Worm (Caenorhabditis elegans): ENCODE results near the gene srtx-1.

srtx-1 gene

ce11 chrIV:7424198-7424597 lies 3.2 kb downstream of the srtx-1 start, which contains the start of gene unc-82:
TSS of gene unc-82 (plus strand) at chrIV:7424498.
- TF ChIP-seq ref-1 (GFP tag; conservative IDR thresholded peaks at IDR 0.05) (no peak), T22C8.4 (GFP tag; IDR thresholded peaks at IDR 0.05) (no peak), med-1 (GFP tag; optimal IDR thresholded peaks at IDR 0.05; ENCODE audit: insufficient read depth) (no peak), flt-1 (GFP tag; IDR thresholded peaks at IDR 0.05) (no peak), ztf-23 (GFP tag; IDR thresholded peaks at IDR 0.05) (no peak), ztf-29 (GFP tag; IDR thresholded peaks at IDR 0.05) (no peak), tab-1 (GFP tag; IDR thresholded peaks at IDR 0.05) (no peak), cog-1 (tag; optimal IDR thresholded peaks at IDR 0.05) (no peak), klf-2 (GFP tag; conservative IDR thresholded peaks at IDR 0.05) (no peak)

ce11 chrIV:7426055-7426454 lies 5.0 kb downstream of the srtx-1 start:
- TF ChIP-seq tab-1 (GFP tag; IDR thresholded peaks at IDR 0.05) (no peak), klf-2 (GFP tag; conservative IDR thresholded peaks at IDR 0.05) (no peak), ref-1 (GFP tag; conservative IDR thresholded peaks at IDR 0.05) (no peak), flt-1 (GFP tag; IDR thresholded peaks at IDR 0.05) (no peak), ztf-29 (GFP tag; IDR thresholded peaks at IDR 0.05) (no peak), cog-1 (tag; optimal IDR thresholded peaks at IDR 0.05) (no peak), T22C8.4 (GFP tag; IDR thresholded peaks at IDR 0.05) (no peak)

ce11 chrIV:7428347-7428746 lies 7.3 kb downstream of the srtx-1 start:
- no peak for TF ChIP-seq ztf-23 (GFP tag; IDR thresholded peaks at IDR 0.05)
- TF ChIP-seq klf-2 (GFP tag; conservative IDR thresholded peaks at IDR 0.05): no peak
- TF ChIP-seq ztf-29 (GFP tag; IDR thresholded peaks at IDR 0.05): no peak

- no peak for TF ChIP-seq cog-1 (tag; optimal IDR thresholded peaks at IDR 0.05)
- no peak for TF ChIP-seq ref-1 (GFP tag; conservative IDR thresholded peaks at IDR 0.05)
- no peak for TF ChIP-seq tab-1 (GFP tag; IDR thresholded peaks at IDR 0.05)
- TF ChIP-seq ztf-29 (GFP tag; IDR thresholded peaks at IDR 0.05): no peak
- TF ChIP-seq med-1 (GFP tag; optimal IDR thresholded peaks at IDR 0.05; ENCODE audit: insufficient read depth): no peak
- TF ChIP-seq klf-2 (GFP tag; conservative IDR thresholded peaks at IDR 0.05): no peak
- TF ChIP-seq flt-1 (GFP tag; IDR thresholded peaks at IDR 0.05): no peak
- no peak for TF ChIP-seq ztf-23 (GFP tag; IDR thresholded peaks at IDR 0.05)
- no peak for TF ChIP-seq T22C8.4 (GFP tag; IDR thresholded peaks at IDR 0.05)
Observed at ce11 chrIV:7428998-7429397, 8.0 kb downstream of the srtx-1 start.

- TF ChIP-seq ztf-29 (GFP tag; IDR thresholded peaks at IDR 0.05) (no peak), ref-1 (GFP tag; conservative IDR thresholded peaks at IDR 0.05) (no peak), cog-1 (tag; optimal IDR thresholded peaks at IDR 0.05) (no peak), flt-1 (GFP tag; IDR thresholded peaks at IDR 0.05) (no peak), med-1 (GFP tag; optimal IDR thresholded peaks at IDR 0.05; ENCODE audit: insufficient read depth) (no peak), klf-2 (GFP tag; conservative IDR thresholded peaks at IDR 0.05) (no peak), T22C8.4 (GFP tag; IDR thresholded peaks at IDR 0.05) (no peak), tab-1 (GFP tag; IDR thresholded peaks at IDR 0.05) (no peak), ztf-23 (GFP tag; IDR thresholded peaks at IDR 0.05) (no peak)
Observed at ce11 chrIV:7433858-7434257, 12.8 kb downstream of the srtx-1 start, which contains the start of gene B0496.11. TSS of gene B0496.11 (minus strand) at chrIV:7433958.

- TF ChIP-seq klf-2 (GFP tag; conservative IDR thresholded peaks at IDR 0.05) (no peak), ztf-23 (GFP tag; IDR thresholded peaks at IDR 0.05) (no peak), T22C8.4 (GFP tag; IDR thresholded peaks at IDR 0.05) (no peak), tab-1 (GFP tag; IDR thresholded peaks at IDR 0.05) (no peak), med-1 (GFP tag; optimal IDR thresholded peaks at IDR 0.05; ENCODE audit: insufficient read depth) (no peak), ztf-29 (GFP tag; IDR thresholded peaks at IDR 0.05) (no peak), ref-1 (GFP tag; conservative IDR thresholded peaks at IDR 0.05) (no peak), flt-1 (GFP tag; IDR thresholded peaks at IDR 0.05) (no peak), cog-1 (tag; optimal IDR thresholded peaks at IDR 0.05) (no peak)
Observed at ce11 chrIV:7439377-7439776, 18.4 kb downstream of the srtx-1 start.

ce11 chrIV:7440238-7440637 lies 19.2 kb downstream of the srtx-1 start:
- TF ChIP-seq flt-1 (GFP tag; IDR thresholded peaks at IDR 0.05) (no peak), klf-2 (GFP tag; conservative IDR thresholded peaks at IDR 0.05) (no peak), tab-1 (GFP tag; IDR thresholded peaks at IDR 0.05) (no peak), T22C8.4 (GFP tag; IDR thresholded peaks at IDR 0.05) (no peak), ztf-29 (GFP tag; IDR thresholded peaks at IDR 0.05) (no peak), ref-1 (GFP tag; conservative IDR thresholded peaks at IDR 0.05) (no peak), ztf-23 (GFP tag; IDR thresholded peaks at IDR 0.05) (no peak), cog-1 (tag; optimal IDR thresholded peaks at IDR 0.05) (no peak), med-1 (GFP tag; optimal IDR thresholded peaks at IDR 0.05; ENCODE audit: insufficient read depth) (no peak)

- 0 out of 2 replicates have a peak, but pooled peaks have one; percentile 37 for TF ChIP-seq flt-1 (GFP tag; IDR thresholded peaks at IDR 0.05)
Observed at ce11 chrIV:7440985-7441384, 20.0 kb downstream of the srtx-1 start.

ce11 chrIV:7445236-7445635 lies 24.2 kb downstream of the srtx-1 start, which contains the start of gene valv-1:
TSS of gene valv-1 (minus strand) at chrIV:7445336.
- TF ChIP-seq tab-1 (GFP tag; IDR thresholded peaks at IDR 0.05): no peak
- TF ChIP-seq ref-1 (GFP tag; conservative IDR thresholded peaks at IDR 0.05): no peak
- no peak for TF ChIP-seq T22C8.4 (GFP tag; IDR thresholded peaks at IDR 0.05)
- TF ChIP-seq cog-1 (tag; optimal IDR thresholded peaks at IDR 0.05): no peak
- TF ChIP-seq klf-2 (GFP tag; conservative IDR thresholded peaks at IDR 0.05): no peak

ce11 chrIV:7445995-7446394 lies 25.0 kb downstream of the srtx-1 start, which contains the start of gene B0496.1:
TSS of gene B0496.1 (plus strand) at chrIV:7446295.
- TF ChIP-seq cog-1 (tag; optimal IDR thresholded peaks at IDR 0.05) (no peak), ztf-29 (GFP tag; IDR thresholded peaks at IDR 0.05) (no peak)

- TF ChIP-seq cog-1 (tag; optimal IDR thresholded peaks at IDR 0.05) (no peak), flt-1 (GFP tag; IDR thresholded peaks at IDR 0.05) (no peak), ztf-29 (GFP tag; IDR thresholded peaks at IDR 0.05) (no peak), med-1 (GFP tag; optimal IDR thresholded peaks at IDR 0.05; ENCODE audit: insufficient read depth) (no peak), ztf-23 (GFP tag; IDR thresholded peaks at IDR 0.05) (no peak), klf-2 (GFP tag; conservative IDR thresholded peaks at IDR 0.05) (no peak), tab-1 (GFP tag; IDR thresholded peaks at IDR 0.05) (no peak), T22C8.4 (GFP tag; IDR thresholded peaks at IDR 0.05) (no peak), ref-1 (GFP tag; conservative IDR thresholded peaks at IDR 0.05) (no peak)
Observed at ce11 chrIV:7447556-7447955, 26.5 kb downstream of the srtx-1 start, which contains the start of gene B0496.2. TSS of gene B0496.2 (plus strand) at chrIV:7447856.
